Fruit fly (Drosophila melanogaster) whole organism, embryonic: ENCODE measurements around the gene CG9673.

ENCODE experiments used
- Atf6 ChIP-seq: fragments of 200-800 bp; sonication (Bioruptor generic); IDR thresholded peaks from 2 replicates; pipeline ENCODE4 v1.3.6; 2022; ENCODE audit warnings: missing biosample characterization, missing genetic modification characterization
- CG10543 ChIP-seq: fragments of 200-800 bp; sonication (Bioruptor generic); optimal IDR thresholded peaks from 3 replicates; lab custom pipeline; 2017; ENCODE audit warnings: missing biosample characterization, mild to moderate bottlenecking, missing genetic modification characterization, moderate library complexity
- CG10979 ChIP-seq: fragments of 200-800 bp; sonication (Bioruptor generic); optimal IDR thresholded peaks from 2 replicates; lab custom pipeline; 2018; ENCODE audit warnings: missing biosample characterization, mild to moderate bottlenecking, missing genetic modification characterization, moderate library complexity
- CG11085 ChIP-seq: fragments of 200-800 bp; sonication (Bioruptor generic); IDR thresholded peaks from 2 replicates; pipeline ENCODE4 v1.3.6; 2022; ENCODE audit warnings: missing biosample characterization, missing genetic modification characterization
- CG13424 ChIP-seq: fragments of 200-800 bp; sonication (Bioruptor generic); optimal IDR thresholded peaks from 2 replicates; lab custom pipeline; 2019; ENCODE audit warnings: missing biosample characterization, mild to moderate bottlenecking, missing genetic modification characterization, moderate library complexity
- CG17186 ChIP-seq: fragments of 200-800 bp; sonication (Bioruptor generic); optimal IDR thresholded peaks from 3 replicates; lab custom pipeline; 2017; ENCODE audit warnings: missing biosample characterization, missing genetic modification reagents, missing genetic modification characterization
- CG17359 ChIP-seq: fragments of 200-800 bp; sonication (Bioruptor generic); optimal IDR thresholded peaks from 3 replicates; lab custom pipeline; 2018; ENCODE audit warnings: missing biosample characterization, mild to moderate bottlenecking, missing genetic modification characterization, moderate library complexity
- CG18619 ChIP-seq: fragments of 200-800 bp; sonication (Bioruptor generic); optimal IDR thresholded peaks from 3 replicates; lab custom pipeline; 2017; ENCODE audit warnings: missing biosample characterization, mild to moderate bottlenecking, missing genetic modification characterization
- CG30020 ChIP-seq: fragments of 200-800 bp; optimal IDR thresholded peaks from 2 replicates; lab custom pipeline; 2019; ENCODE audit warnings: missing biosample characterization, mild to moderate bottlenecking, missing genetic modification characterization, moderate library complexity
- CG31388 ChIP-seq: fragments of 200-800 bp; sonication (Bioruptor generic); optimal IDR thresholded peaks from 2 replicates; lab custom pipeline; 2016; ENCODE audit warnings: missing biosample characterization, missing genetic modification characterization
- CG31441 ChIP-seq: fragments of 200-800 bp; sonication (Bioruptor generic); IDR thresholded peaks from 2 replicates; pipeline ENCODE4 v1.3.6; 2022; ENCODE audit warnings: missing biosample characterization, missing genetic modification characterization
- CG4360 ChIP-seq: fragments of 200-800 bp; sonication (Bioruptor generic); IDR thresholded peaks from 2 replicates; pipeline ENCODE4 v1.3.6; 2022; ENCODE audit warnings: missing biosample characterization, missing genetic modification characterization
- CG4617 ChIP-seq: fragments of 200-800 bp; sonication (Bioruptor generic); optimal IDR thresholded peaks from 3 replicates; lab custom pipeline; 2016; ENCODE audit warnings: missing biosample characterization, missing genetic modification characterization, borderline replicate concordance
- CG4707 ChIP-seq: fragments of 200-800 bp; sonication (Bioruptor generic); optimal IDR thresholded peaks from 2 replicates; lab custom pipeline; 2018; ENCODE audit warnings: missing biosample characterization, mild to moderate bottlenecking, missing genetic modification characterization, moderate library complexity
- CG6175 ChIP-seq: fragments of 200-800 bp; sonication (Bioruptor generic); IDR thresholded peaks from 3 replicates; pipeline ENCODE4 v1.3.6; 2022; ENCODE audit warnings: missing biosample characterization, missing genetic modification characterization
- CG6765 ChIP-seq: fragments of 200-800 bp; sonication (Bioruptor generic); optimal IDR thresholded peaks from 3 replicates; lab custom pipeline; 2017; ENCODE audit warnings: missing biosample characterization, mild to moderate bottlenecking, missing genetic modification characterization
- CG7357 ChIP-seq: fragments of 200-800 bp; sonication (Bioruptor generic); IDR thresholded peaks from 3 replicates; pipeline ENCODE4 v1.3.6; 2022; ENCODE audit warnings: missing biosample characterization, missing genetic modification characterization
- CG7745 ChIP-seq: fragments of 200-800 bp; sonication (Bioruptor generic); optimal IDR thresholded peaks from 2 replicates; lab custom pipeline; 2018; ENCODE audit warnings: missing biosample characterization, mild to moderate bottlenecking, missing genetic modification characterization, moderate library complexity
- CG8765 ChIP-seq: fragments of 200-800 bp; sonication (Bioruptor generic); IDR thresholded peaks from 2 replicates; pipeline ENCODE4 v1.3.6; 2022; ENCODE audit warnings: missing biosample characterization, missing genetic modification characterization
- CG9817 ChIP-seq: fragments of 200-800 bp; sonication (Bioruptor generic); optimal IDR thresholded peaks from 2 replicates; lab custom pipeline; 2018; ENCODE audit warnings: missing biosample characterization, mild to moderate bottlenecking, missing genetic modification characterization, moderate library complexity
- D19B ChIP-seq: fragments of 200-800 bp; sonication (Bioruptor generic); optimal IDR thresholded peaks from 2 replicates; lab custom pipeline; 2017; ENCODE audit warnings: missing biosample characterization, mild to moderate bottlenecking, missing genetic modification characterization
- Dad ChIP-seq: fragments of 200-800 bp; sonication (Bioruptor generic); optimal IDR thresholded peaks from 3 replicates; lab custom pipeline; 2016; ENCODE audit warnings: missing biosample characterization, missing genetic modification characterization
- Dip2 ChIP-seq: fragments of 200-800 bp; sonication (Bioruptor generic); IDR thresholded peaks from 2 replicates; pipeline ENCODE4 v1.3.6; 2022; ENCODE audit warnings: missing biosample characterization, missing genetic modification characterization
- Doc2 ChIP-seq: fragments of 200-800 bp; sonication (Bioruptor generic); IDR thresholded peaks from 2 replicates; pipeline ENCODE4 v1.3.6; 2022; ENCODE audit warnings: missing biosample characterization, missing genetic modification characterization
- Fer2 ChIP-seq: fragments of 200-800 bp; sonication (Bioruptor generic); optimal IDR thresholded peaks from 2 replicates; lab custom pipeline; 2018; ENCODE audit warnings: missing biosample characterization, mild to moderate bottlenecking, missing genetic modification characterization, moderate library complexity
- HLH3B ChIP-seq: fragments of 200-800 bp; sonication (Bioruptor generic); IDR thresholded peaks from 2 replicates; pipeline ENCODE4 v1.3.6; 2022; ENCODE audit warnings: missing biosample characterization, missing genetic modification characterization
- HLH4C ChIP-seq: fragments of 200-800 bp; sonication (Bioruptor generic); IDR thresholded peaks from 3 replicates; pipeline ENCODE4 v1.3.6; 2022; ENCODE audit warnings: missing biosample characterization, missing genetic modification characterization; ENCODE audit not compliant: partially characterized antibody
- Max ChIP-seq: fragments of 200-800 bp; sonication (Bioruptor generic); optimal IDR thresholded peaks from 2 replicates; lab custom pipeline; 2016; ENCODE audit warnings: missing biosample characterization, mild to moderate bottlenecking, missing genetic modification characterization
- Meics ChIP-seq: fragments of 200-800 bp; sonication (Bioruptor generic); optimal IDR thresholded peaks from 2 replicates; lab custom pipeline; 2017; ENCODE audit warnings: missing biosample characterization, mild to moderate bottlenecking, missing genetic modification characterization
- Mrtf ChIP-seq: fragments of 200-800 bp; sonication (Bioruptor generic); IDR thresholded peaks from 3 replicates; pipeline ENCODE4 v1.3.6; 2022; ENCODE audit warnings: missing biosample characterization, missing genetic modification characterization
- Ptx1 ChIP-seq: fragments of 200-800 bp; sonication (Bioruptor generic); IDR thresholded peaks from 2 replicates; pipeline ENCODE4 v1.3.6; 2022; ENCODE audit warnings: missing biosample characterization, missing genetic modification characterization
- Sry-β ChIP-seq: fragments of 200-800 bp; sonication (Bioruptor generic); optimal IDR thresholded peaks from 2 replicates; lab custom pipeline; 2018; ENCODE audit warnings: missing biosample characterization, mild to moderate bottlenecking, missing genetic modification characterization, moderate library complexity
- Xrp1 ChIP-seq: fragments of 200-800 bp; sonication (Bioruptor generic); IDR thresholded peaks from 2 replicates; pipeline ENCODE4 v1.3.6; 2022; ENCODE audit warnings: missing biosample characterization, missing genetic modification characterization
- ash1 ChIP-seq: fragments of 200-800 bp; sonication (Bioruptor generic); optimal IDR thresholded peaks from 2 replicates; lab custom pipeline; 2018; ENCODE audit warnings: missing biosample characterization, mild to moderate bottlenecking, missing genetic modification characterization
- btn ChIP-seq: fragments of 200-800 bp; sonication (Bioruptor generic); optimal IDR thresholded peaks from 2 replicates; lab custom pipeline; 2016; ENCODE audit warnings: missing biosample characterization, missing genetic modification characterization
- chinmo ChIP-seq: fragments of 200-800 bp; sonication (Bioruptor generic); IDR thresholded peaks from 4 replicates; pipeline ENCODE4 v1.3.6; 2022; ENCODE audit warnings: missing biosample characterization, missing genetic modification characterization; ENCODE audit not compliant: partially characterized antibody
- da ChIP-seq: fragments of 200-800 bp; sonication (Bioruptor generic); optimal IDR thresholded peaks from 2 replicates; lab custom pipeline; 2016; ENCODE audit warnings: missing biosample characterization, missing genetic modification characterization
- dati ChIP-seq: fragments of 200-800 bp; sonication (Bioruptor generic); IDR thresholded peaks from 2 replicates; pipeline ENCODE4 v1.3.6; 2022; ENCODE audit warnings: missing biosample characterization, missing genetic modification characterization
- disco-r ChIP-seq: fragments of 200-800 bp; sonication (Bioruptor generic); optimal IDR thresholded peaks from 2 replicates; lab custom pipeline; 2016; ENCODE audit warnings: missing biosample characterization, missing genetic modification characterization
- dm ChIP-seq: fragments of 200-800 bp; sonication (Bioruptor generic); optimal IDR thresholded peaks from 3 replicates; lab custom pipeline; 2016; ENCODE audit warnings: missing biosample characterization, missing genetic modification characterization
- en ChIP-seq: fragments of 200-800 bp; sonication (Bioruptor generic); optimal IDR thresholded peaks from 2 replicates; lab custom pipeline; 2016; ENCODE audit warnings: missing biosample characterization, missing genetic modification characterization
- ftz-f1 ChIP-seq: fragments of 200-800 bp; sonication (Bioruptor generic); optimal IDR thresholded peaks from 2 replicates; lab custom pipeline; 2016; ENCODE audit warnings: missing biosample characterization, missing genetic modification characterization
- grn ChIP-seq: fragments of 200-800 bp; sonication (Bioruptor generic); optimal IDR thresholded peaks from 3 replicates; lab custom pipeline; 2017; ENCODE audit warnings: missing biosample characterization, missing genetic modification characterization
- gsb-n ChIP-seq: fragments of 200-800 bp; sonication (Bioruptor generic); optimal IDR thresholded peaks from 3 replicates; lab custom pipeline; 2018; ENCODE audit warnings: missing biosample characterization, mild to moderate bottlenecking, missing genetic modification characterization
- lab ChIP-seq: fragments of 200-800 bp; sonication (Bioruptor generic); optimal IDR thresholded peaks from 3 replicates; lab custom pipeline; 2017; ENCODE audit warnings: missing biosample characterization, missing genetic modification characterization, mild to moderate bottlenecking, moderate library complexity, missing genetic modification reagents
- oc ChIP-seq: fragments of 200-800 bp; sonication (Bioruptor generic); optimal IDR thresholded peaks from 2 replicates; lab custom pipeline; 2018; ENCODE audit warnings: missing biosample characterization, mild to moderate bottlenecking, missing genetic modification characterization, moderate library complexity
- peb ChIP-seq: fragments of 200-800 bp; sonication (Bioruptor generic); IDR thresholded peaks from 2 replicates; pipeline ENCODE4 v1.3.6; 2022; ENCODE audit warnings: missing biosample characterization, missing genetic modification characterization
- sima ChIP-seq: fragments of 200-800 bp; sonication (Bioruptor generic); optimal IDR thresholded peaks from 2 replicates; lab custom pipeline; 2016; ENCODE audit warnings: missing biosample characterization, missing genetic modification characterization
- slp2 ChIP-seq: fragments of 200-800 bp; sonication (Bioruptor generic); optimal IDR thresholded peaks from 2 replicates; lab custom pipeline; 2016; ENCODE audit warnings: missing biosample characterization, missing genetic modification characterization
- sob ChIP-seq: fragments of 200-800 bp; sonication (Bioruptor generic); IDR thresholded peaks from 2 replicates; pipeline ENCODE4 v1.3.6; 2022; ENCODE audit warnings: missing biosample characterization, missing genetic modification characterization
- tna ChIP-seq: fragments of 200-800 bp; sonication (Bioruptor generic); IDR thresholded peaks from 2 replicates; pipeline ENCODE4 v1.3.6; 2022; ENCODE audit warnings: missing biosample characterization, missing genetic modification characterization; ENCODE audit not compliant: partially characterized antibody
- ttk ChIP-seq: fragments of 200-800 bp; sonication (Bioruptor generic); IDR thresholded peaks from 2 replicates; pipeline ENCODE4 v2.1.2; 2022; ENCODE audit warnings: missing biosample characterization, missing genetic modification characterization

The CG9673 gene

dm6 chrX:16683765-16684164, 19.9 kb downstream of the CG9673 start, which contains the start of gene Axs (continued):
- peak; percentile 23 for TF ChIP-seq gsb-n (tag; lab: Kevin White, UChicago)
- no peak for TF ChIP-seq CG4360 (GFP tag; lab: Robert Waterston, UW)
- no peak for TF ChIP-seq Ptx1 (GFP tag; lab: Robert Waterston, UW)
- TF ChIP-seq Dip2 = no peak
- TF ChIP-seq CG17186 (GFP tag; lab: Kevin White, UChicago) = peak; percentile 40
- peak; percentile 99 for TF ChIP-seq chinmo (GFP tag; lab: Robert Waterston, UW)
- no peak for TF ChIP-seq en
- TF ChIP-seq sima (GFP tag; lab: Kevin White, UChicago) = no peak
- peak; percentile 4 for TF ChIP-seq CG30020 (tag; lab: Kevin White, UChicago)
- TF ChIP-seq CG7745 = no peak
- peak; percentile 74 for TF ChIP-seq tna (GFP tag; lab: Robert Waterston, UW)
- TF ChIP-seq CG9817 (tag; lab: Kevin White, UChicago) = peak; percentile 0
- TF ChIP-seq dm (GFP tag; lab: Kevin White, UChicago) = peak; percentile 40
- no peak for TF ChIP-seq disco-r (GFP tag; lab: Kevin White, UChicago)
- no peak for TF ChIP-seq Doc2 (GFP tag; lab: Robert Waterston, UW)
- TF ChIP-seq CG31388 (GFP tag; lab: Kevin White, UChicago) = no peak
- TF ChIP-seq Meics = no peak
- TF ChIP-seq CG6765 (GFP tag; lab: Kevin White, UChicago) = no peak
- TF ChIP-seq CG7357 (GFP tag; lab: Robert Waterston, UW) = no peak
- no peak for TF ChIP-seq dati
- no peak for TF ChIP-seq oc (tag; lab: Kevin White, UChicago)
- no peak for TF ChIP-seq Mrtf (GFP tag; lab: Robert Waterston, UW)
- no peak for TF ChIP-seq HLH3B (GFP tag; lab: Robert Waterston, UW)
- peak; percentile 53 for TF ChIP-seq ftz-f1 (GFP tag; lab: Kevin White, UChicago)
- TF ChIP-seq CG10979 = no peak
- TF ChIP-seq CG31441 (GFP tag; lab: Robert Waterston, UW) = no peak
- no peak for TF ChIP-seq CG8765 (GFP tag; lab: Robert Waterston, UW)
- TF ChIP-seq CG18619 (GFP tag; lab: Kevin White, UChicago) = no peak
- TF ChIP-seq ash1 (GFP tag; lab: Kevin White, UChicago) = no peak
- peak; percentile 48; the same call in 2 of the 3 replicates for TF ChIP-seq HLH4C (GFP tag; lab: Robert Waterston, UW)
- no peak for TF ChIP-seq CG4617 (GFP tag; lab: Kevin White, UChicago)
- TF ChIP-seq CG13424 = no peak
- no peak for TF ChIP-seq slp2 (GFP tag; lab: Kevin White, UChicago)
- no peak for TF ChIP-seq ttk (GFP tag; lab: Robert Waterston, UW)
- no peak for TF ChIP-seq D19B
- no peak for TF ChIP-seq Xrp1 (GFP tag; lab: Robert Waterston, UW)
- TF ChIP-seq peb (GFP tag; lab: Robert Waterston, UW) = no peak
- no peak for TF ChIP-seq Max (GFP tag; lab: Kevin White, UChicago)
- no peak for TF ChIP-seq CG6175 (GFP tag; lab: Robert Waterston, UW)
- TF ChIP-seq Fer2 (tag; lab: Kevin White, UChicago) = no peak
- TF ChIP-seq CG17359 = no peak
- TF ChIP-seq btn = no peak
- peak; percentile 20 for TF ChIP-seq Dad (GFP tag; lab: Kevin White, UChicago)
- TF ChIP-seq CG10543 (GFP tag; lab: Kevin White, UChicago) = no peak
- TF ChIP-seq da = no peak
- no peak for TF ChIP-seq CG4707
- peak; percentile 43; the same call in 1 of the 2 replicates for TF ChIP-seq sob
- no peak for TF ChIP-seq Atf6
- peak; percentile 87 for TF ChIP-seq Sry-β (GFP tag; lab: Kevin White, UChicago)
- no peak for TF ChIP-seq CG11085 (GFP tag; lab: Robert Waterston, UW)
- TF ChIP-seq grn (GFP tag; lab: Kevin White, UChicago) = no peak
- no peak for TF ChIP-seq lab (GFP tag; lab: Kevin White, UChicago)
